Fruit fly (Drosophila melanogaster) whole organism, embryonic: ENCODE results near the gene CG4461.

ENCODE experiments used
- Antp ChIP-seq: fragments of 200-800 bp; sonication (Bioruptor generic); optimal IDR thresholded peaks from 3 replicates; lab custom pipeline; 2016; ENCODE audit warnings: missing biosample characterization, missing genetic modification characterization
- Bgb ChIP-seq: fragments of 200-800 bp; sonication (Bioruptor generic); IDR thresholded peaks from 2 replicates; pipeline ENCODE4 v1.3.6; 2022; ENCODE audit warnings: missing biosample characterization, missing genetic modification characterization; ENCODE audit not compliant: partially characterized antibody
- CG10979 ChIP-seq: fragments of 200-800 bp; sonication (Bioruptor generic); optimal IDR thresholded peaks from 2 replicates; lab custom pipeline; 2018; ENCODE audit warnings: missing biosample characterization, mild to moderate bottlenecking, missing genetic modification characterization, moderate library complexity
- CG11398 ChIP-seq: fragments of 200-800 bp; sonication (Bioruptor generic); optimal IDR thresholded peaks from 2 replicates; lab custom pipeline; 2016; ENCODE audit warnings: missing biosample characterization, missing genetic modification characterization
- CG12769 ChIP-seq: fragments of 200-800 bp; sonication (Bioruptor generic); optimal IDR thresholded peaks from 2 replicates; lab custom pipeline; 2019; ENCODE audit warnings: missing biosample characterization, mild to moderate bottlenecking, missing genetic modification characterization, moderate library complexity
- CG14710 ChIP-seq: fragments of 200-800 bp; sonication (Bioruptor generic); optimal IDR thresholded peaks from 3 replicates; lab custom pipeline; 2019; ENCODE audit warnings: missing biosample characterization, mild to moderate bottlenecking, missing genetic modification characterization, moderate library complexity
- CG17612 ChIP-seq: fragments of 200-800 bp; sonication (Bioruptor generic); IDR thresholded peaks from 2 replicates; pipeline ENCODE4 v1.3.6; 2022; ENCODE audit warnings: missing biosample characterization, missing genetic modification characterization
- CG1792 ChIP-seq: fragments of 200-800 bp; sonication (Bioruptor generic); optimal IDR thresholded peaks from 2 replicates; lab custom pipeline; 2016; ENCODE audit warnings: missing biosample characterization, missing genetic modification characterization
- CG18011 ChIP-seq: fragments of 200-800 bp; sonication (Bioruptor generic); optimal IDR thresholded peaks from 2 replicates; lab custom pipeline; 2017; ENCODE audit warnings: missing biosample characterization, missing genetic modification characterization, mild to moderate bottlenecking, moderate library complexity, missing genotype
- CG18262 ChIP-seq: fragments of 200-800 bp; optimal IDR thresholded peaks from 3 replicates; lab custom pipeline; 2019; ENCODE audit warnings: missing biosample characterization, mild to moderate bottlenecking, missing genetic modification characterization, moderate library complexity
- CG2116 ChIP-seq: fragments of 200-800 bp; sonication (Bioruptor generic); optimal IDR thresholded peaks from 3 replicates; lab custom pipeline; 2018; ENCODE audit warnings: missing biosample characterization, mild to moderate bottlenecking, missing genetic modification characterization
- CG2199 ChIP-seq: fragments of 200-800 bp; sonication (Bioruptor generic); IDR thresholded peaks from 3 replicates; pipeline ENCODE4 v1.3.6; 2022; ENCODE audit warnings: missing biosample characterization, missing genetic modification characterization
- CG2875 ChIP-seq: fragments of 200-800 bp; sonication (Bioruptor generic); optimal IDR thresholded peaks from 2 replicates; lab custom pipeline; 2017; ENCODE audit warnings: missing biosample characterization, mild to moderate bottlenecking, missing genetic modification characterization, missing genetic modification reagents
- CG34224 ChIP-seq: fragments of 200-800 bp; sonication (Bioruptor generic); IDR thresholded peaks from 3 replicates; pipeline ENCODE4 v1.3.6; 2022; ENCODE audit warnings: missing biosample characterization, missing genetic modification characterization; ENCODE audit not compliant: partially characterized antibody
- CG34422 ChIP-seq: fragments of 200-800 bp; sonication (Bioruptor generic); IDR thresholded peaks from 3 replicates; pipeline ENCODE4 v1.3.6; 2022; ENCODE audit warnings: missing biosample characterization, missing genetic modification characterization
- CG42726 ChIP-seq: fragments of 200-800 bp; sonication (Bioruptor generic); IDR thresholded peaks from 2 replicates; pipeline ENCODE4 v1.3.6; 2022; ENCODE audit warnings: missing biosample characterization, missing genetic modification characterization; ENCODE audit not compliant: partially characterized antibody
- CG4282 ChIP-seq: fragments of 200-800 bp; sonication (Bioruptor generic); optimal IDR thresholded peaks from 2 replicates; lab custom pipeline; 2016; ENCODE audit warnings: missing biosample characterization, missing genetic modification characterization
- CG8359 ChIP-seq: fragments of 200-800 bp; sonication (Bioruptor generic); optimal IDR thresholded peaks from 2 replicates; lab custom pipeline; 2017; ENCODE audit warnings: missing biosample characterization, mild to moderate bottlenecking, missing genetic modification characterization, borderline replicate concordance
- Lhr ChIP-seq: fragments of 200-800 bp; sonication (Bioruptor generic); optimal IDR thresholded peaks from 3 replicates; lab custom pipeline; 2017; ENCODE audit warnings: mild to moderate bottlenecking, missing biosample characterization, missing genetic modification reagents, missing genetic modification characterization
- Max ChIP-seq: fragments of 200-800 bp; sonication (Bioruptor generic); optimal IDR thresholded peaks from 2 replicates; lab custom pipeline; 2016; ENCODE audit warnings: missing biosample characterization, mild to moderate bottlenecking, missing genetic modification characterization
- Med ChIP-seq: fragments of 200-800 bp; sonication (Bioruptor generic); peaks from one replicate; lab custom pipeline; 2016; ENCODE audit warnings: missing biosample characterization, missing genetic modification characterization, mild to moderate bottlenecking, inconsistent platforms, moderate library complexity
- NFAT ChIP-seq: fragments of 200-800 bp; sonication (Bioruptor generic); IDR thresholded peaks from 2 replicates; pipeline ENCODE4 v1.3.6; 2022; ENCODE audit warnings: missing biosample characterization, missing genetic modification characterization
- PHDP ChIP-seq: fragments of 200-800 bp; sonication (Bioruptor generic); optimal IDR thresholded peaks from 3 replicates; lab custom pipeline; 2018; ENCODE audit warnings: missing biosample characterization, mild to moderate bottlenecking, missing genetic modification characterization, moderate library complexity
- Sry-β ChIP-seq: fragments of 200-800 bp; sonication (Bioruptor generic); optimal IDR thresholded peaks from 2 replicates; lab custom pipeline; 2018; ENCODE audit warnings: missing biosample characterization, mild to moderate bottlenecking, missing genetic modification characterization, moderate library complexity
- Sry-δ ChIP-seq: fragments of 200-800 bp; sonication (Bioruptor generic); optimal IDR thresholded peaks from 2 replicates; lab custom pipeline; 2016; ENCODE audit warnings: missing biosample characterization, missing genetic modification characterization
- ab ChIP-seq: fragments of 200-800 bp; sonication (Bioruptor generic); optimal IDR thresholded peaks from 2 replicates; lab custom pipeline; 2016; ENCODE audit warnings: missing biosample characterization, missing genetic modification characterization
- chif ChIP-seq, 2 experiments: fragments of 200-800 bp; sonication (Bioruptor generic); optimal IDR thresholded peaks; 3 replicates each; lab custom pipeline; 2016; ENCODE audit warnings: missing biosample characterization in 2 of 2, missing genetic modification characterization in 2 of 2
- crp ChIP-seq, 2 experiments: fragments of 200-800 bp; sonication (Bioruptor generic); optimal IDR thresholded peaks; 2 replicates in 1 of 2; 3 replicates in 1 of 2; lab custom pipeline; 2017; ENCODE audit warnings: missing biosample characterization in 2 of 2, missing genetic modification characterization in 2 of 2, mild to moderate bottlenecking in 1 of 2, moderate library complexity in 1 of 2
- dpn ChIP-seq, 2 experiments: fragments of 200-800 bp; sonication (Bioruptor generic); optimal IDR thresholded peaks; 3 replicates each; lab custom pipeline; 2016; ENCODE audit warnings: missing biosample characterization in 2 of 2, missing genetic modification characterization in 2 of 2
- ems ChIP-seq: fragments of 200-800 bp; sonication (Bioruptor generic); optimal IDR thresholded peaks from 3 replicates; lab custom pipeline; 2016; ENCODE audit warnings: missing biosample characterization, missing genetic modification characterization
- kay ChIP-seq: fragments of 200-800 bp; sonication (Bioruptor generic); optimal IDR thresholded peaks from 2 replicates; lab custom pipeline; 2016; ENCODE audit warnings: missing biosample characterization, missing genetic modification characterization
- ken ChIP-seq: fragments of 200-800 bp; sonication (Bioruptor generic); IDR thresholded peaks from 3 replicates; pipeline ENCODE4 v1.3.6; 2022; ENCODE audit warnings: missing biosample characterization, missing genetic modification characterization
- lola ChIP-seq, 3 experiments: fragments of >200 bp in 2 of 3; fragments of 200-800 bp in 1 of 3; sonication (Bioruptor generic) in 1 of 3; optimal IDR thresholded peaks; 2 replicates each; lab custom pipeline; 2017 to 2019; ENCODE audit warnings: missing biosample characterization in 3 of 3, missing genetic modification characterization in 3 of 3, mild to moderate bottlenecking in 1 of 3, moderate library complexity in 1 of 3
- mam ChIP-seq: fragments of 200-800 bp; sonication (Bioruptor generic); optimal IDR thresholded peaks from 3 replicates; lab custom pipeline; 2016; ENCODE audit warnings: missing biosample characterization, missing genetic modification characterization
- mld ChIP-seq: fragments of 200-800 bp; sonication (Bioruptor generic); IDR thresholded peaks from 3 replicates; pipeline ENCODE4 v1.3.6; 2022; ENCODE audit warnings: missing biosample characterization, missing genetic modification characterization; ENCODE audit not compliant: partially characterized antibody
- nmo ChIP-seq: fragments of 200-800 bp; sonication (Bioruptor generic); optimal IDR thresholded peaks from 2 replicates; lab custom pipeline; 2018; ENCODE audit warnings: missing biosample characterization, mild to moderate bottlenecking, missing genetic modification characterization, moderate library complexity
- pb ChIP-seq: fragments of 200-800 bp; sonication (Bioruptor generic); optimal IDR thresholded peaks from 3 replicates; lab custom pipeline; 2016; ENCODE audit warnings: missing biosample characterization, missing genetic modification characterization
- schlank ChIP-seq: fragments of 200-800 bp; sonication (Bioruptor generic); optimal IDR thresholded peaks from 2 replicates; lab custom pipeline; 2018; ENCODE audit warnings: missing biosample characterization, mild to moderate bottlenecking, missing genetic modification characterization
- sisA ChIP-seq: fragments of 200-800 bp; sonication (Bioruptor generic); IDR thresholded peaks from 2 replicates; pipeline ENCODE4 v1.3.6; 2022; ENCODE audit warnings: missing biosample characterization, missing genetic modification characterization
- slou ChIP-seq: fragments of 200-800 bp; sonication (Bioruptor generic); optimal IDR thresholded peaks from 3 replicates; lab custom pipeline; 2016; ENCODE audit warnings: missing biosample characterization, missing genetic modification characterization
- sug ChIP-seq: fragments of 200-800 bp; optimal IDR thresholded peaks from 2 replicates; lab custom pipeline; 2019; ENCODE audit warnings: missing biosample characterization, mild to moderate bottlenecking, missing genetic modification characterization, moderate library complexity
- tio ChIP-seq: fragments of 200-800 bp; sonication (Bioruptor generic); optimal IDR thresholded peaks from 2 replicates; lab custom pipeline; 2017; ENCODE audit warnings: missing biosample characterization, missing genetic modification characterization, inconsistent platforms
- trem ChIP-seq: fragments of 200-800 bp; optimal IDR thresholded peaks from 3 replicates; lab custom pipeline; 2019; ENCODE audit warnings: missing biosample characterization, mild to moderate bottlenecking, missing genetic modification characterization, moderate library complexity
- ttk ChIP-seq: fragments of 200-800 bp; sonication (Bioruptor generic); IDR thresholded peaks from 2 replicates; pipeline ENCODE4 v2.1.2; 2022; ENCODE audit warnings: missing biosample characterization, missing genetic modification characterization
- vvl ChIP-seq: fragments of 200-800 bp; sonication (Bioruptor generic); IDR thresholded peaks from 2 replicates; pipeline ENCODE4 v1.3.6; 2022; ENCODE audit warnings: missing biosample characterization, missing genetic modification characterization
- wek ChIP-seq: fragments of 200-800 bp; sonication (Bioruptor generic); optimal IDR thresholded peaks from 3 replicates; lab custom pipeline; 2018; ENCODE audit warnings: missing biosample characterization, mild to moderate bottlenecking, missing genetic modification characterization, moderate library complexity
- zfh2 ChIP-seq: fragments of 200-800 bp; sonication (Bioruptor generic); optimal IDR thresholded peaks from 2 replicates; lab custom pipeline; 2016; ENCODE audit warnings: missing biosample characterization, missing genetic modification characterization

The CG4461 gene

dm6 chr3L:9402157-9402890, 27.1 kb downstream of the CG4461 start, which contains the start of gene eIF4E1 (continued):
- TF ChIP-seq CG10979, result no peak
- peak; percentile 57; the same call in 2 of the 3 replicates for TF ChIP-seq CG34422 (GFP tag; lab: Robert Waterston, UW)
- peak; percentile 28 for TF ChIP-seq CG1792
- TF ChIP-seq ken (GFP tag; lab: Robert Waterston, UW), result peak; percentile 27; the same call in 2 of the 3 replicates
- peak; percentile 97 for TF ChIP-seq CG18011 (GFP tag; lab: Kevin White, UChicago)
- TF ChIP-seq Lhr (GFP tag; lab: Kevin White, UChicago), result peak; percentile 79
- no peak for TF ChIP-seq wek
- peak in 1 of 2 experiments; percentile 5 for TF ChIP-seq crp (GFP tag; optimal IDR thresholded peaks at IDR 0.05; lab: Kevin White, UChicago)
- TF ChIP-seq trem, result peak; percentile 57
- no peak for TF ChIP-seq lola (GFP tag; optimal IDR thresholded peaks at IDR 0.05; lab: Kevin White, UChicago)
- peak; percentile 37 for TF ChIP-seq ems (GFP tag; lab: Kevin White, UChicago)
- peak; percentile 80 for TF ChIP-seq CG42726 (GFP tag; lab: Robert Waterston, UW)
- TF ChIP-seq tio (GFP tag; lab: Kevin White, UChicago), result no peak
- TF ChIP-seq Med (GFP tag; lab: Kevin White, UChicago), result peak; percentile 74
- no peak for TF ChIP-seq Sry-β
- TF ChIP-seq vvl, result peak; percentile 4; the same call in 1 of the 2 replicates
- TF ChIP-seq ttk, result no peak
- TF ChIP-seq CG34224 (GFP tag; lab: Robert Waterston, UW), result peak; percentile 58
- peak; percentile 98 for TF ChIP-seq CG2116
- peak; percentile 14 for TF ChIP-seq sug (tag; lab: Kevin White, UChicago)
- TF ChIP-seq pb (GFP tag; lab: Kevin White, UChicago), result peak; percentile 7
- peak; percentile 68 for TF ChIP-seq mld
- peak; percentile 24 for TF ChIP-seq Antp (GFP tag; lab: Kevin White, UChicago)
- TF ChIP-seq Max (GFP tag; lab: Kevin White, UChicago), result peak; percentile 60
- no peak for TF ChIP-seq PHDP (tag; lab: Kevin White, UChicago)
- TF ChIP-seq mam (GFP tag; lab: Kevin White, UChicago), result peak; percentile 60
- TF ChIP-seq kay (GFP tag; lab: Kevin White, UChicago), result peak; percentile 23
- TF ChIP-seq NFAT, result peak; percentile 54; the same call in 1 of the 2 replicates
- TF ChIP-seq CG17612, result no peak
- TF ChIP-seq slou (GFP tag; lab: Kevin White, UChicago), result peak; percentile 9
- peak in 1 of 2 experiments; percentile 62 for TF ChIP-seq dpn (GFP tag; optimal IDR thresholded peaks at IDR 0.05; lab: Kevin White, UChicago)
- peak; percentile 84; the same call in 2 of the 3 replicates for TF ChIP-seq CG2199 (GFP tag; lab: Robert Waterston, UW)
- peak; percentile 53 for TF ChIP-seq nmo (GFP tag; lab: Kevin White, UChicago)
- TF ChIP-seq Sry-δ (GFP tag; lab: Kevin White, UChicago), result peak; percentile 96
- TF ChIP-seq CG8359 (GFP tag; lab: Kevin White, UChicago), result no peak
- no peak for TF ChIP-seq ab (GFP tag; lab: Kevin White, UChicago)
- TF ChIP-seq CG2875, result no peak
- no peak for TF ChIP-seq CG4282 (GFP tag; lab: Kevin White, UChicago)
- TF ChIP-seq schlank (tag; lab: Kevin White, UChicago), result no peak
- peak; percentile 16 for TF ChIP-seq zfh2 (GFP tag; lab: Kevin White, UChicago)
- TF ChIP-seq chif (GFP tag; optimal IDR thresholded peaks at IDR 0.05; lab: Kevin White, UChicago), result peak in 1 of 2 experiments; percentile 4
- TF ChIP-seq CG12769, result peak; percentile 18
- TF ChIP-seq sisA (GFP tag; lab: Robert Waterston, UW), result peak; percentile 29; the same call in 1 of the 2 replicates
- no peak for TF ChIP-seq CG11398
- TF ChIP-seq CG18262, result peak; percentile 0
- peak; percentile 71 for TF ChIP-seq CG14710 (tag; lab: Kevin White, UChicago)
- TF ChIP-seq Bgb, result peak; percentile 86
